Fruit fly (Drosophila melanogaster) whole organism, wandering third instar larva: ENCODE results near the gene CG15506.

Experiments
- Abd-B ChIP-seq: fragments of >200 bp; optimal IDR thresholded peaks from 2 replicates; lab custom pipeline; 2017; ENCODE audit warnings: missing biosample characterization, missing genetic modification characterization
- CG32264 ChIP-seq: fragments of 200-800 bp; sonication (Bioruptor generic); optimal IDR thresholded peaks from 2 replicates; lab custom pipeline; 2016; ENCODE audit warnings: missing biosample characterization, missing genetic modification characterization
- CG9705 ChIP-seq: fragments of 200-800 bp; sonication (Bioruptor generic); optimal IDR thresholded peaks from 2 replicates; lab custom pipeline; 2018; ENCODE audit warnings: missing biosample characterization, mild to moderate bottlenecking, missing genetic modification characterization
- CrebA ChIP-seq: fragments of 200-800 bp; sonication (Bioruptor generic); optimal IDR thresholded peaks from 2 replicates; lab custom pipeline; 2016; ENCODE audit warnings: missing biosample characterization, mild to moderate bottlenecking, missing genetic modification characterization, borderline replicate concordance
- Dfd ChIP-seq: fragments of >200 bp; optimal IDR thresholded peaks from 2 replicates; lab custom pipeline; 2017; ENCODE audit warnings: missing biosample characterization, missing genetic modification characterization
- Dif ChIP-seq: fragments of 200-275, 200-300 bp; sonication (Bioruptor generic); optimal IDR thresholded peaks from 2 replicates; lab custom pipeline; 2018; ENCODE audit warnings: missing biosample characterization, missing genetic modification characterization; ENCODE audit not compliant: partially characterized antibody
- GATAd ChIP-seq: sonication (Bioruptor generic); optimal IDR thresholded peaks from 2 replicates; lab custom pipeline; 2016; ENCODE audit warnings: missing biosample characterization, missing genetic modification characterization
- HLH106 ChIP-seq: fragments of 200-800 bp; optimal IDR thresholded peaks from 3 replicates; lab custom pipeline; 2019; ENCODE audit warnings: missing biosample characterization, mild to moderate bottlenecking, missing genetic modification characterization, moderate library complexity
- Hnf4 ChIP-seq: fragments of 200-800 bp; sonication (Bioruptor generic); optimal IDR thresholded peaks from 2 replicates; lab custom pipeline; 2016; ENCODE audit warnings: missing biosample characterization, mild to moderate bottlenecking, missing genetic modification characterization
- Hr83 ChIP-seq: fragments of 200-300 bp; sonication (Bioruptor generic); optimal IDR thresholded peaks from 2 replicates; lab custom pipeline; 2016; ENCODE audit warnings: missing biosample characterization, mild to moderate bottlenecking, missing genetic modification characterization, moderate library complexity; ENCODE audit not compliant: poor library complexity, severe bottlenecking
- Jra ChIP-seq: sonication (Bioruptor generic); optimal IDR thresholded peaks from 2 replicates; lab custom pipeline; 2016; ENCODE audit warnings: missing biosample characterization, missing genetic modification characterization
- Myc ChIP-seq: fragments of >200 bp; optimal IDR thresholded peaks from 2 replicates; lab custom pipeline; 2017
- N ChIP-seq: fragments of >200 bp; optimal IDR thresholded peaks from 2 replicates; lab custom pipeline; 2018; ENCODE audit warnings: missing biosample characterization, missing external identifiers, missing genetic modification characterization
- OdsH ChIP-seq: fragments of 200-800 bp; sonication (Bioruptor generic); optimal IDR thresholded peaks from 2 replicates; lab custom pipeline; 2016; ENCODE audit warnings: missing biosample characterization, mild to moderate bottlenecking, missing genetic modification characterization
- Rel ChIP-seq, 2 experiments: fragments of 200-800 bp; sonication (Bioruptor generic) in 1 of 2; optimal IDR thresholded peaks; 2 replicates in 1 of 2; 3 replicates in 1 of 2; lab custom pipeline; 2016 to 2019; ENCODE audit warnings: mild to moderate bottlenecking in 2 of 2, missing biosample characterization in 2 of 2, missing genetic modification characterization in 2 of 2, moderate library complexity in 1 of 2
- Sp1 ChIP-seq: fragments of 200-800 bp; sonication (Bioruptor generic); optimal IDR thresholded peaks from 3 replicates; lab custom pipeline; 2019; ENCODE audit warnings: missing biosample characterization, mild to moderate bottlenecking, missing genetic modification characterization, moderate library complexity
- Vsx2 ChIP-seq: fragments of 200-300, 225-300 bp; sonication (Bioruptor generic); optimal IDR thresholded peaks from 2 replicates; lab custom pipeline; 2018; ENCODE audit warnings: missing biosample characterization, missing genetic modification characterization; ENCODE audit not compliant: partially characterized antibody
- br ChIP-seq: fragments of 200-800 bp; sonication (Bioruptor generic); optimal IDR thresholded peaks from 2 replicates; lab custom pipeline; 2016; ENCODE audit warnings: missing biosample characterization, missing genetic modification characterization
- brk ChIP-seq: fragments of 200-800 bp; sonication (Bioruptor generic); optimal IDR thresholded peaks from 2 replicates; lab custom pipeline; 2016; ENCODE audit warnings: missing biosample characterization, mild to moderate bottlenecking, missing genetic modification characterization
- dl ChIP-seq, 2 experiments: fragments of 175-275, 200-275 bp in 1 of 2; fragments of 200-275 bp in 1 of 2; sonication (Bioruptor generic); optimal IDR thresholded peaks; lab custom pipeline; 2018; ENCODE audit warnings: mild to moderate bottlenecking in 2 of 2, missing biosample characterization in 2 of 2, missing genetic modification characterization in 2 of 2, moderate library complexity in 2 of 2; ENCODE audit not compliant: partially characterized antibody in 2 of 2, insufficient read depth in 1 of 2
- dmrt93B ChIP-seq: fragments of 200-800 bp; sonication (Bioruptor generic); optimal IDR thresholded peaks from 2 replicates; lab custom pipeline; 2018; ENCODE audit warnings: missing biosample characterization, mild to moderate bottlenecking, missing genetic modification characterization
- dsf ChIP-seq: sonication (Bioruptor generic); optimal IDR thresholded peaks from 2 replicates; lab custom pipeline; 2016; ENCODE audit warnings: missing biosample characterization, missing genetic modification characterization, borderline replicate concordance
- ey ChIP-seq: fragments of 200-800 bp; sonication (Bioruptor generic); optimal IDR thresholded peaks from 2 replicates; lab custom pipeline; 2016; ENCODE audit warnings: missing biosample characterization, missing genetic modification characterization
- foxo ChIP-seq, 2 experiments: fragments of 200-800 bp; sonication (Bioruptor generic); optimal IDR thresholded peaks; 2 replicates in 1 of 2; 3 replicates in 1 of 2; lab custom pipeline; 2016 to 2017; ENCODE audit warnings: missing biosample characterization in 2 of 2, missing genetic modification characterization in 2 of 2
- fru ChIP-seq: fragments of 200-800 bp; sonication (Bioruptor generic); optimal IDR thresholded peaks from 3 replicates; lab custom pipeline; 2016; ENCODE audit warnings: missing biosample characterization, mild to moderate bottlenecking, missing genetic modification characterization
- h ChIP-seq: fragments of 200-800 bp; sonication (Bioruptor generic); optimal IDR thresholded peaks from 3 replicates; lab custom pipeline; 2016; ENCODE audit warnings: missing biosample characterization, mild to moderate bottlenecking, missing genetic modification characterization
- jim ChIP-seq: fragments of 175-275, 200-325 bp; sonication (Bioruptor generic); optimal IDR thresholded peaks from 2 replicates; lab custom pipeline; 2016; ENCODE audit warnings: missing biosample characterization, mild to moderate bottlenecking, missing genetic modification characterization
- lola ChIP-seq: fragments of >200 bp; optimal IDR thresholded peaks from 2 replicates; lab custom pipeline; 2017; ENCODE audit warnings: missing biosample characterization, missing genetic modification characterization
- pan ChIP-seq: fragments of >200 bp; optimal IDR thresholded peaks from 2 replicates; lab custom pipeline; 2017
- psq ChIP-seq: fragments of 200-800 bp; sonication (Bioruptor generic); optimal IDR thresholded peaks from 3 replicates; lab custom pipeline; 2017; ENCODE audit warnings: missing biosample characterization, mild to moderate bottlenecking, missing genetic modification characterization, moderate library complexity
- rgr ChIP-seq: fragments of 200-800 bp; sonication (Bioruptor generic); optimal IDR thresholded peaks from 3 replicates; lab custom pipeline; 2016; ENCODE audit warnings: missing biosample characterization, mild to moderate bottlenecking, missing genetic modification characterization
- sv ChIP-seq: fragments of 200-800 bp; sonication (Bioruptor generic); optimal IDR thresholded peaks from 3 replicates; lab custom pipeline; 2016; ENCODE audit warnings: missing biosample characterization, missing genetic modification characterization
- tai ChIP-seq: sonication (Bioruptor generic); optimal IDR thresholded peaks from 2 replicates; lab custom pipeline; 2016; ENCODE audit warnings: missing biosample characterization, missing genetic modification characterization
- usp ChIP-seq: fragments of >200 bp; optimal IDR thresholded peaks from 2 replicates; lab custom pipeline; 2017; ENCODE audit warnings: missing biosample characterization, missing genetic modification characterization
- woc ChIP-seq: sonication (Bioruptor generic); optimal IDR thresholded peaks from 2 replicates; lab custom pipeline; 2016; ENCODE audit warnings: missing biosample characterization, mild to moderate bottlenecking, missing genetic modification characterization

Gene CG15506

DNA sequence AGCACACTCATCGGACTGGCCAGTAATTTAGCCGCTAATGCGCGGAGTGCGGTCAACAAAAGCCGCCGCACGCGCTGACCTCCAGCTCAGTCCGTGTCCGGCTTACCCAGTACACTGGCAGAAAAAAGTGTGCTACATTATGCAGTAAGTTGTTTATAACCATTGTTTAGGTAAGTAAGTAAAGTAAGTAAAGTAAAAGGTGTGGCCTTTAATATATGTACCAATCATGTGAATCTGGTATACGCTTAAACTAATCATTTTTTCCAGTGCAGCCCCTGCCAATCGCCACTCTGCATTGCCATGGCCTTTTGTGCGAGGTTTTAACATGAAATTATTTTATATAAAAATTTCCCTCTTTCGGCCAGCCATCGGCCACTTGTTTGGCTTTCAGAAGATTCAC, 7.0 kb upstream of the CG15506 start:
- TF ChIP-seq OdsH (no peak), dsf (GFP tag; lab: Kevin White, UChicago) (no peak), pan (lab: Kevin White, UChicago) (no peak), rgr (no peak), CG9705 (GFP tag; lab: Kevin White, UChicago) (no peak), dl (GFP tag; optimal IDR thresholded peaks at IDR 0.05; lab: Kevin White, UChicago; ENCODE audit: insufficient read depth in 1 of 2, partially characterized antibody in 2 of 2) (no peak), Rel (GFP tag; optimal IDR thresholded peaks at IDR 0.05; lab: Kevin White, UChicago) (no peak), Rel (tag; optimal IDR thresholded peaks at IDR 0.05; lab: Kevin White, UChicago) (no peak)

DNA sequence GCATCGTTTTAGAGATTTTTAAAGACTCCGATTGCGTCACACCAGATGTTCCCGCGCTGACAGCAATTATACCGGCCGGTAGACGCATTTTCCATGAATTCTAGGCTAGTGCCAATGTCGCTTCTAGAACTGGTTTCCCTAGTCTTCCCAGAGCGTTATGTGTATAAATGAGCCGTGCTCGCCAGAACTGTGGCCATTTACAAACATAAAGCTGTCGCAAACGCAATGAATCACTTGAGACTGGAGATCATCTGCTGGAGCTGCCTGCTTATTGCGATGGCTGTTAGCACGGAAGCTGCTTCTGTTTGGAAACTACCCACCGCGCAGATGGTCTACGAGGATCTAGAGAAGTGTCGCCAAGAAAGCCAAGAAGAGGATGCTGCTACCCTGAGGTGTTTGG, 4.1 kb upstream of the CG15506 start, which contains the start of gene Obp99d:
Gene Obp99d, plus strand, starts transcription at position 192 of the 400 bp plus-strand sequence.
- TF ChIP-seq CrebA (no peak), usp (GFP tag; lab: Kevin White, UChicago) (no peak), CG32264 (no peak), sv (GFP tag; lab: Kevin White, UChicago) (no peak), jim (GFP tag; lab: Kevin White, UChicago) (no peak), brk (GFP tag; lab: Kevin White, UChicago) (no peak), Abd-B (GFP tag; lab: Kevin White, UChicago) (no peak), CG9705 (GFP tag; lab: Kevin White, UChicago) (no peak), N (GFP tag; lab: Kevin White, UChicago) (no peak), rgr (no peak), ey (GFP tag; lab: Kevin White, UChicago) (no peak), Rel (GFP tag; optimal IDR thresholded peaks at IDR 0.05; lab: Kevin White, UChicago) (no peak), Rel (tag; optimal IDR thresholded peaks at IDR 0.05; lab: Kevin White, UChicago) (no peak), Dfd (GFP tag; lab: Kevin White, UChicago) (no peak), psq (GFP tag; lab: Kevin White, UChicago) (no peak), dmrt93B (GFP tag; lab: Kevin White, UChicago) (no peak), Dif (no peak), Myc (lab: Kevin White, UChicago) (no peak)

DNA sequence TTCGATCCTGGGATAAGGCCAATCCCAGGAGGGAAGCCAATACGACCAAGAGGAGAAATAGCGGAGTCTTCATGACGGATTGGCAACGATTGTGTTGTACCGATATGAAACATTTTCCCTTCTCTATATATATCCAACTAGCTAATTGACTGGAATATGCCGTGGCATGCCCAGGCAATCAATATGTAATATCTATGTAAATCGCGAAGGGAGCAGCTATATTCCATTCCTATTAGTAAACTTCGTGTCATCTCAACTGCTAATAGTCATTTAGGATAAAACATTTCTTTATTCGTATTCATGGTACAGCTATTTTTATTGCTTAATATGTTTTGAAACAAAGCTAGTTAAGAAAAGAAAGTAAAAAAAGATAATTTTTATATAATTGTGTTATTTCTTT, 3.2 kb upstream of the CG15506 start, which contains the start of gene Dup99B:
Gene Dup99B, minus strand, starts transcription at position 101 of the 400 bp plus-strand sequence.
- TF ChIP-seq Hnf4 (GFP tag; lab: Kevin White, UChicago) = no peak
- no peak for TF ChIP-seq dl (GFP tag; optimal IDR thresholded peaks at IDR 0.05; lab: Kevin White, UChicago; ENCODE audit: insufficient read depth in 1 of 2, partially characterized antibody in 2 of 2)
- no peak for TF ChIP-seq CrebA
- TF ChIP-seq GATAd (GFP tag; lab: Kevin White, UChicago) = no peak
- no peak for TF ChIP-seq usp (GFP tag; lab: Kevin White, UChicago)
- TF ChIP-seq foxo (GFP tag; optimal IDR thresholded peaks at IDR 0.05; lab: Kevin White, UChicago) = no peak
- no peak for TF ChIP-seq woc (GFP tag; lab: Kevin White, UChicago)
- TF ChIP-seq dmrt93B (GFP tag; lab: Kevin White, UChicago) = no peak
- TF ChIP-seq psq (GFP tag; lab: Kevin White, UChicago) = no peak
- no peak for TF ChIP-seq rgr
- TF ChIP-seq, all 38 proteins: peak for 0

DNA sequence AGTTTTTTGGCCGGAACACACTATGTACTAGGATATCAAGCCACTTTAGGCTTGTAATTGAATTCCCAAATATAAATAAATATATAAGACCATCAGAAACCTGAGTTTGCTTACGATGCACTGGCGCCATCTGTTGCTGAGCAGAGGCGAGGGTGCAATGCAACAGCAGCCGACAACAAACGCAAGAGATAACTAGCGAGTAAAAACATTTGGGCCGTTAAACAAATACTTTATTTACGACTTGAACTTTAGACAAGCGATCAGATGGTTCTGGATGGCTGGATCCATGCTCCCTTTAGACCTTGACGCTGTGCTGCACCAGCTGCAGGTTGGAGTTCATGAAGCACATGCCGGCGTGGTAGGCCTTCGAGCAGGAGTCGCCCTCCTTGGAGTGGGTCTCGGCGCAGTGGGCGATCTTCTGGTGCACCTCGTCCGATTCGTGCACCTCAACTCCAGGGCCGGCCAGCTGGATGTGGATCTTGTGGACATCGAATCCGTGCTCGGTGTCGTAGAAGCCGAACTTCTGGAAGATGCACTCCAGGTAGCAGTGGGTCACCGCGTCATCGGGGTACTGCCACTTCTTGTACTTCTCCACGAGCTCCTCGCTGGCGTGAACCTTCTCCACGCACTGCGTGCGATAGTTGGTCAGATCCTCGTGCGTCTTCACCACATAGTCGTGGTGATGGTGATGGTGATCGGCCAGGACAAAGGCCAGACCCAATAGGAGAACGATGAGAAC, 2.3 kb upstream of the CG15506 start:
- TF ChIP-seq Hr83 (GFP tag; lab: Kevin White, UChicago) (peak; percentile 52), dsf (GFP tag; lab: Kevin White, UChicago) (no peak), brk (GFP tag; lab: Kevin White, UChicago) (peak; percentile 8)
- TF ChIP-seq, all 38 proteins: peak for 2

DNA sequence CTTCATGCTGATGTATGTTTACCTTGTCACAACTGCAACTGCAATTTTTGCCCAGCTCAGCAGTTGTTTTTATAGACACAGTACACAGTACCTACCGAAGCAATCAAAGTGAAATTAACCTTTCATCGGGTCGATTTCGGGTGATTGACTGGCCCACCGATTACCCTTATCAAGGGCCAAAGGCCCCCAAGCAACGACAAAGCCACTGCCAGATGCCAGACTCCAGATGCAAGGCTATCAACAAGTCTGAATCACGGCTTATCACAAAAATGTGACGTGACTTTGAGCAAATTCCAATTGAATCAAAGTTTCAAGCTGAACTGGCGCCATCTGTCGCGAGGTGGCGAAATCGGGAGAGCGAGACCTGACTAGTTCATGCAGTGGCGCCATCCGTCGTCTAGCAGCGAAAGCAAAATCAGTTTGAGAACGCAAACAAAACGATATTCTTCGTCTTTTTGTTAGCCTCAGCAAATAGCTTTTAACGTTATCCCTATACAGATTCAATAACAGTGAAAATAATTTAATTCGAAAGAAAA, 1.6 kb upstream of the CG15506 start, which contains the start of gene Obp99b:
Gene Obp99b, minus strand, starts transcription at position 115 of the 536 bp plus-strand sequence.
- peak; percentile 24 for TF ChIP-seq Hnf4 (GFP tag; lab: Kevin White, UChicago)
- no peak for TF ChIP-seq psq (GFP tag; lab: Kevin White, UChicago)
- TF ChIP-seq N (GFP tag; lab: Kevin White, UChicago) = no peak
- peak; percentile 31 for TF ChIP-seq GATAd (GFP tag; lab: Kevin White, UChicago)
- no peak for TF ChIP-seq Jra (GFP tag; lab: Kevin White, UChicago)
- TF ChIP-seq lola = no peak
- peak; percentile 4 for TF ChIP-seq HLH106 (tag; lab: Kevin White, UChicago)
- TF ChIP-seq tai (GFP tag; lab: Kevin White, UChicago) = no peak
- TF ChIP-seq Sp1 (GFP tag; lab: Kevin White, UChicago) = peak; percentile 36
- peak; percentile 38 for TF ChIP-seq rgr
- TF ChIP-seq br (GFP tag; lab: Kevin White, UChicago) = peak; percentile 49
- TF ChIP-seq foxo (GFP tag; optimal IDR thresholded peaks at IDR 0.05; lab: Kevin White, UChicago) = peak in 1 of 2 experiments; percentile 49
- peak; percentile 35 for TF ChIP-seq OdsH
- TF ChIP-seq Hr83 (GFP tag; lab: Kevin White, UChicago) = no peak
- no peak for TF ChIP-seq woc (GFP tag; lab: Kevin White, UChicago)
- TF ChIP-seq fru (GFP tag; lab: Kevin White, UChicago) = peak; percentile 16
- no peak for TF ChIP-seq CrebA
- peak; percentile 28 for TF ChIP-seq h
- TF ChIP-seq Vsx2 (GFP tag; lab: Kevin White, UChicago) = no peak
- TF ChIP-seq CG9705 (GFP tag; lab: Kevin White, UChicago) = peak; percentile 37
